Fruit fly (Drosophila melanogaster): ENCODE measurements around the gene CG42718.

The CG42718 gene

DNA sequence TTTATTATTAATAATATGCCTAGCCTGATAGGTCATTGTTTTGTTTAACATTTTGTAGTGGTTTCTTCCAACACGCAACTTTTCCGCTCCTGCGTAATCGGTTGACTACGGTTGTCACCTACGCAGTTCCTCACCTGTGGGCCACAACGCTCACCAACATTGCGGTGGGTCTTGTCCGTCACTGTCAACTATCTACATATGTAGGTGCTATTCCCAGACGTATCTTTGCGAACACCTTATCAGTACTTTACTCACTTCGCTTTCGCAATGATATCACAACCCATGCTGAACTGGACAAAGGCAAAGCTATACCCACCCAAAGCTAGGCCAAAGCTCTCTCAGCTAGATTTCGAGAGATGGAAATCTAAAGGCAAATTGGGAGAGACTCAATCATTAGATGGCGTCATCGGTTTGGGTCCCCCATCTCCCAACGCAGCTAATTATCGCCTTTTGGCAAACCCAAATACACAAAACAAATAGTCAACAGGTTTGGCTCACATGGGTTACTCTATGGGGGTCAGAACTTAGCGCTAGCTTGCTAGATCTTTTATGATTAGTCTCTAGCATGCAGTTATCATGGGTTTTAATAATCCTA is 35.2 kb upstream of the CG42718 start:
- no peak for TF ChIP-seq psq (optimal IDR thresholded peaks at IDR 0.05)
- TF ChIP-seq h (optimal IDR thresholded peaks at IDR 0.05), result no peak
- no peak for TF ChIP-seq Myc (optimal IDR thresholded peaks at IDR 0.05)
- TF ChIP-seq Sin3A (optimal IDR thresholded peaks at IDR 0.05), result no peak
- no peak for TF ChIP-seq ttk (optimal IDR thresholded peaks at IDR 0.05)
- TF ChIP-seq insv (optimal IDR thresholded peaks at IDR 0.05), result no peak

DNA sequence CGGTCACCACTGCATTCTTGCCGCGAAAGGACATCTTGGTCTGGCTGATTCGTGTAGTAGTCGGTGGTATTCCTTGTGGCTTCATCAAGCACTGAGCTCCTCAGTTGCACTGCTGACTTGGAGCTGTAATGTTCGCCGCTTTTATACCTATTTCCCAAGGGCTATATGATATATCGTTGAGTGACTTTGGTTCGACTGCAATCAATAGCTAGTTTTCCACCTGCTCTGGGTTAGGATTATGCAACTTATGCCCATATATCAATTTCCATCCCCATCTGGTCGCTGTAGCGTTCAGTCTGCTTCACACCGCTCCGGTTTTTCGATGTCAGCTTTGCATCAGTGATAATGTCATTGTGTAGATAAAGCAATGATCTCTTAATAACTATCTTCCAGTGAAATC is 33.1 kb upstream of the CG42718 start, which contains the start of gene Pdh:
TSS of gene Pdh (minus strand) at position 101 of the 400 bp plus-strand sequence.
- TF ChIP-seq ttk (optimal IDR thresholded peaks at IDR 0.05), result no peak
- no peak for TF ChIP-seq h (optimal IDR thresholded peaks at IDR 0.05)
- TF ChIP-seq insv (optimal IDR thresholded peaks at IDR 0.05), result no peak
- TF ChIP-seq Sin3A (optimal IDR thresholded peaks at IDR 0.05), result no peak
- TF ChIP-seq Myc (optimal IDR thresholded peaks at IDR 0.05), result no peak
- no peak for TF ChIP-seq psq (optimal IDR thresholded peaks at IDR 0.05)

DNA sequence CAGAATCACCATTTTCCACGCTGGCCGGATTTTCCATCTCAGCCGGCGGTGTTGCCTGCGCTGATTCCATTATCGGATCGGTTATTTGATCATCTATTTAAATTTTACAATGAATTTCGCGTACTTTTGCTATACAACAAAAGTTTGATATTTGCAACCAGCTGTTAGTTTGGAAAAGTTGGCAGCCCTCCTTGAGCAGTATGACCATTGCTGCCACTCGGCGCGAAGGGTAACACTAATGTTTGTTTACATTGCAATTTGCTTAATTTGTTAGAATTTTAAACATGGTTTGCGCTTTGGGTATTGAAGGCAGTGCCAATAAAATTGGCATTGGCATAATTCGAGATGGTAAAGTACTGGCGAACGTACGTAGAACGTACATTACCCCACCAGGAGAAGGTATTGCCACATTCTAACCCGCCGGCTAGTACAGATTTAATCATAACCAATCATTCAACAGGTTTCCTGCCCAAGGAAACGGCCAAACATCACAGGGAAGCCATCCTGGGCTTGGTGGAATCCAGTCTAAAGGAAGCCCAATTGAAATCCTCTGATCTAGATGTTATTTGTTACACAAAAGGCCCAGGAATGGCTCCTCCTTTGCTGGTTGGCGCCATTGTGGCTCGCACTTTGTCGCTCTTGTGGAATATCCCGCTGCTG is 30.8 kb upstream of the CG42718 start, which contains the start of the genes Golgin104 and Tcs3:
TSS of gene Golgin104 (minus strand) at position 182 of the 660 bp plus-strand sequence.
TSS of gene Tcs3 (plus strand) at position 222 of the 660 bp plus-strand sequence.
- no peak for TF ChIP-seq h (optimal IDR thresholded peaks at IDR 0.05)
- no peak for TF ChIP-seq Sin3A (optimal IDR thresholded peaks at IDR 0.05)
- no peak for TF ChIP-seq insv (optimal IDR thresholded peaks at IDR 0.05)
- no peak for TF ChIP-seq psq (optimal IDR thresholded peaks at IDR 0.05)
- no peak for TF ChIP-seq ttk (optimal IDR thresholded peaks at IDR 0.05)
- no peak for TF ChIP-seq Myc (optimal IDR thresholded peaks at IDR 0.05)

DNA sequence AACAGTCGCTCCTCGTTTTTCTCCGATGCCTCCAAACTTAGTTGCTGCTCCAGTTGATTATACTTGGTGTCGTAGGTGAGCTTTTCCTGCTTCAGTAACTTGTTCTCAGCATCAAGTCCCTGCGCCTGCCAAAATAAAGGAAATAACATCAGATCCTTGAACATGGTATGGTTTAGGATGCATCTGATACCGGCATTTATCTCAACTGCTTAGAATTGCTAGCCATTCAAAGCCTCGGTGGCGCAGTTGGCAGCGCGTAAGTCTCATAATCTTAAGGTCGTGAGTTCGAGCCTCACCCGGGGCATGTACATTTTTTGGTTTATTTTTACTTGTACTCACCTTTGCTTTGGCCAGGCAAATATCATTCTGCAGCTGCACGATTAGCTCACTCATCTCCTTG is 28.6 kb upstream of the CG42718 start:
- no peak for TF ChIP-seq Sin3A (optimal IDR thresholded peaks at IDR 0.05)
- TF ChIP-seq Myc (optimal IDR thresholded peaks at IDR 0.05), result no peak
- no peak for TF ChIP-seq psq (optimal IDR thresholded peaks at IDR 0.05)
- no peak for TF ChIP-seq h (optimal IDR thresholded peaks at IDR 0.05)
- TF ChIP-seq ttk (optimal IDR thresholded peaks at IDR 0.05), result no peak
- no peak for TF ChIP-seq insv (optimal IDR thresholded peaks at IDR 0.05)

DNA sequence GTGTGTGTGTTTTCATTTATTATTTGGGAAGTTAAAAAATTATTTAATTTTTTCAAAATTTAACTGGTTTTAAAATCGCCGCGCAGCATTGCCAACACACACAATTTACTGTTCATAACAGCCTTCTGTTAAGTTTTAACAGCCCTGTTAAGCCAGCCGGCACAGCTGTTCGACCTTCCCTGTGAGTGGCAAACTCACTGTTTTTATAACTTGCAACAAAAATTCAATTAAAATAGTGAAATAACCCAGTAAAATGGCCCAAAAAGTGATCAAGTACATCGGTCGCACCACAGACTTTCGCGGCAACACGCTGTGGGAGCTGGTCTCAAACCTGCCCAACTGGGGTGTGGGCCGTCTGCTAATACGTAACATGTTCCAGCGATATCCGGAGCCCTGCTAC is 26.8 kb upstream of the CG42718 start, which contains the start of gene mRpS34:
TSS of gene mRpS34 (plus strand) at position 161 of the 400 bp plus-strand sequence.
- TF ChIP-seq Myc (optimal IDR thresholded peaks at IDR 0.05) (no peak), insv (optimal IDR thresholded peaks at IDR 0.05) (no peak), ttk (optimal IDR thresholded peaks at IDR 0.05) (no peak), h (optimal IDR thresholded peaks at IDR 0.05) (no peak), psq (optimal IDR thresholded peaks at IDR 0.05) (no peak), Sin3A (optimal IDR thresholded peaks at IDR 0.05) (no peak)

DNA sequence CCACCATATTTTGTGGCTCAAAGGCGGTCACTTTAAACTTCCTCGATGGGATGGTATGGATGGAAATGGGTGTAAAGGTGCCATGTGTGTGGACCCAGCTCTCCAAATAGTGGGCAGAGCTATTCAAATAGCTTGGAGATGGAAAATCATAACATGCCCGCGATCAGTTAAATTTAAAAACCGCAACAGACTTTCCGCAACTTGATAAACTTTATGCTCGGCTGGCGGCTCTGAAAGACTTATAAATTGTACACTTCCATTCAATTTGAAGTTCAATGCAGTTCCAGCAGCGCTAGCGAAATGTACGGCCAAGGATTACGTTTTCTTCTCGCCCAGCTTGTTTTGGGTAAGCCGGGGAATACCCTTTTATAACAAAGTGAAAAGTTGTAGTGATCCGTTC is 25.0 kb upstream of the CG42718 start, which contains the start of gene CG33257:
TSS of gene CG33257 (plus strand) at position 301 of the 400 bp plus-strand sequence.
- TF ChIP-seq insv (optimal IDR thresholded peaks at IDR 0.05), result no peak
- no peak for TF ChIP-seq psq (optimal IDR thresholded peaks at IDR 0.05)
- no peak for TF ChIP-seq Myc (optimal IDR thresholded peaks at IDR 0.05)
- TF ChIP-seq h (optimal IDR thresholded peaks at IDR 0.05), result no peak
- no peak for TF ChIP-seq Sin3A (optimal IDR thresholded peaks at IDR 0.05)

DNA sequence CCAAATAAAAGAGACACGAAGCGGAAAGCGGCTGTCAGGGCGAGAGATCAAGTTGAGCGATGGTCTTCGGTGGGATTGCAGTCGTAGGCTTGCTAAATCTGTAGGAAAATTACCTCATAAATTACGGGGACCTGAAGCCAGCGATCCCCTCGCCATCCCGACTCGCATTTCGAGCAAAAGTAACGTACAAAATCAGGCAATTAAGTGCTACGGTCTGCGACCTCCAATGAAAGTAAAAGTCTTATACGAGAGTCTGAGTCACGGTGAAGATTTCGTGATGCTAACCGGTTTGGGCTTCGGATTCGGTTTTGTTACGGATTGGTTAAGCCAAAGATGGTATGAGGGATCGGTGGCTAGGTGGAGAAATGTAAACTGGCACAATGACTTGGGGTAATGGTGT is 18.8 kb upstream of the CG42718 start:
- TF ChIP-seq h (optimal IDR thresholded peaks at IDR 0.05) (no peak), psq (optimal IDR thresholded peaks at IDR 0.05) (no peak), insv (optimal IDR thresholded peaks at IDR 0.05) (no peak), Sin3A (optimal IDR thresholded peaks at IDR 0.05) (no peak), ttk (optimal IDR thresholded peaks at IDR 0.05) (no peak), Myc (optimal IDR thresholded peaks at IDR 0.05) (no peak)

DNA sequence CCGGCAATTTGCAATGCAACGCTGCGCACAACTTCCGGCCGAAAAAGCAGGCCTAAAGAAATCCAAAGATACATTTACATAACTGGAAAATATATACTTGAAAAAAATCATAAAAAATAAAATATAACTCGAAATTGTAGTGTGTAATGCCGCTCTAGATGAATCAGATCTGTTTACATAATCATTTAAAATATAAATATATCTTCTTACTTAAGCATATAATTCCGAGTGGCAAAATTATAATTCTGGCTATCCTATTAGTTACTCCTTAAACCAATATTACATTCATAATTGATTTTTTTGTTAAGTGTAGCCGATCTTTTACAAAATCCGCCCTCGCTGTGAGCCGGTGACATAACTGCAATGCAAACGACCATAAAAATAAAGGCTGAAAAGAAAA is 18.4 kb upstream of the CG42718 start:
- no peak for TF ChIP-seq Sin3A (optimal IDR thresholded peaks at IDR 0.05)

DNA sequence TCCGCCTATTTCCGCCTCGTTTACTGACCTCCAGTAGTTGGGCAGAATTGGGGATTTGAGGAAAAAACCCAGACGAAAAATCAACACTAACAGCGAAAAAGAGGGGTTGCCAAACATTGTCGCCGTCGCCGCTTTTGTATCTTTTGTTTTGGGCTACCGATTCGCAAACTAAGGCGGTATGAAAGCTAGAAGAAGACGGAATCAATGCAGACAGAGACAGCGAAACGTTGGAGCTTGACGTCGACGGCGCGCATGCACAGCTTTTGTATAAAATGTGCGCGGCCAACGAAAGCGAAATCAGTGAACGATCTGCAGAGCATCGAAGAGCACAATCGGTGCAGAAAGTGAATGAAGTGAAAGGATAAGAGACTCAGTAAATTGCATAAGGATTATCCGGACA is 17.6 kb upstream of the CG42718 start, which contains the start of gene CG4998:
TSS of gene CG4998 (plus strand) at position 301 of the 400 bp plus-strand sequence.
- no peak for TF ChIP-seq Myc (optimal IDR thresholded peaks at IDR 0.05)
- TF ChIP-seq Sin3A (optimal IDR thresholded peaks at IDR 0.05), result no peak
- TF ChIP-seq ttk (optimal IDR thresholded peaks at IDR 0.05), result no peak
- no peak for TF ChIP-seq insv (optimal IDR thresholded peaks at IDR 0.05)
- TF ChIP-seq h (optimal IDR thresholded peaks at IDR 0.05), result no peak
- no peak for TF ChIP-seq psq (optimal IDR thresholded peaks at IDR 0.05)

DNA sequence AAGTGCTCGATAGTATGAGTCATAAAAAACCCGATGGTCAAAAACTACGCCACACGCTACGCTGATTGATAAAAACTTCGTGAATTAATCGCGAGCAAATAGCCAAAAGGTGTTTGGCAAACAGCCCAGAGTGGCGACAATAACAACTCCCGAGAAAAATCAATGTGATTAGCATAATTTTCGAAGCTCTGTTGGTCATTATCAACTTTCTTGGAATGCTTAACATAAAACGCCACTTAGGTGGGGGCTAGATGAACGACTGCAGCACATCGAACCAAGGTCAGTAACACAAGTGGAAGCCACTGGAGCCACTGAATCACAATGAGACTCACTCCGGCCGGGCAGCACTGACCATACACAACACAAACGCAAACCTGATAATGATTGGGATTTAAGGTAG is 16.7 kb upstream of the CG42718 start:
- TF ChIP-seq h (optimal IDR thresholded peaks at IDR 0.05) (no peak), ttk (optimal IDR thresholded peaks at IDR 0.05) (no peak), psq (optimal IDR thresholded peaks at IDR 0.05) (no peak), Myc (optimal IDR thresholded peaks at IDR 0.05) (no peak), Sin3A (optimal IDR thresholded peaks at IDR 0.05) (no peak), insv (optimal IDR thresholded peaks at IDR 0.05) (no peak)

DNA sequence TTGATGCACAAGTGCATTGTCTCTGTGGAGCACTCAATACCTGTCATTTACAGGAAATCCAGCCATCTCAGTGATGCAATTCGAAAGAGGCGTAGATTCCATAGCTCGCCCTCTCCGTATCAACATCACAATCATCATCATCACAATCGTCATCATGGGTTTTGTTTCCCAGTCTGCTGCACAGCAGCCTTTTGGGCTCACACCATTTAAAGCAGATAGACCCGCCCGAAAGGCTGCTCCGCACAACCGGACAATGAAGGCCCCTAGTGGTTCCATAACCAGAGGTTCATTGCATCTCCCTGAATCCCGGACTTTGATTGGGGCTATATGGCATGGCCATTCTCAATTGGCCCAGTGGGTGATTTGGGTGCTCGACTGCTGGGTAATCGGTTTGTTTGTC is 13.8 kb upstream of the CG42718 start:
- TF ChIP-seq Sin3A (optimal IDR thresholded peaks at IDR 0.05), result no peak
- no peak for TF ChIP-seq psq (optimal IDR thresholded peaks at IDR 0.05)
- no peak for TF ChIP-seq insv (optimal IDR thresholded peaks at IDR 0.05)
- no peak for TF ChIP-seq h (optimal IDR thresholded peaks at IDR 0.05)
- no peak for TF ChIP-seq ttk (optimal IDR thresholded peaks at IDR 0.05)
- TF ChIP-seq Myc (optimal IDR thresholded peaks at IDR 0.05), result no peak

DNA sequence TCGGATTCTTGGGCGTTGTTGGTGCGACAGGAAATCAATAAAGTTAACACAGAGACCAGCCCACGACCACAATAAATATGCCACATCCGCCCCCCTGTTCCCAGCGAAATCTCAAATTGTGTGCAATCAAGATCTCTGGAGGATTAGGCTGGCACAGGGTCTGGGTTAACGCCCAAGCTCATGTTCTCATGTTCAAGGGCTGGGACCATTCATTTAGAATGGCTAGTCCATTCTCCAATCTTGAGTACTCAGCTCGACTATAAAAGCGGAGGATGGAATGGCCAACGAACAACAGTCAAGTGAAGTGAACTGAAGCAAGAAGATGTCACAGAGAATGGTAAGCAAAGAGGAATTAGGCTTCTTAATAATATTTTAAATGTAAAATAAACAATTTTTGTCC is 11.9 kb upstream of the CG42718 start, which contains the start of gene CG13056:
TSS of gene CG13056 (plus strand) at position 301 of the 400 bp plus-strand sequence.
- no peak for TF ChIP-seq Myc (optimal IDR thresholded peaks at IDR 0.05)
- no peak for TF ChIP-seq Sin3A (optimal IDR thresholded peaks at IDR 0.05)
- no peak for TF ChIP-seq insv (optimal IDR thresholded peaks at IDR 0.05)
- no peak for TF ChIP-seq ttk (optimal IDR thresholded peaks at IDR 0.05)
- no peak for TF ChIP-seq psq (optimal IDR thresholded peaks at IDR 0.05)
